Fruit fly (Drosophila melanogaster) whole organism, wandering third instar larva: ENCODE measurements around the gene Trim9.
A peak's percentile ranks its signal among the peaks of the same experiment; 100 is the strongest.

Source experiments
- Abd-B ChIP-seq: fragments of >200 bp; optimal IDR thresholded peaks from 2 replicates; lab custom pipeline; 2017; ENCODE audit warnings: missing biosample characterization, missing genetic modification characterization
- CG32264 ChIP-seq: fragments of 200-800 bp; sonication (Bioruptor generic); optimal IDR thresholded peaks from 2 replicates; lab custom pipeline; 2016; ENCODE audit warnings: missing biosample characterization, missing genetic modification characterization
- CG9705 ChIP-seq: fragments of 200-800 bp; sonication (Bioruptor generic); optimal IDR thresholded peaks from 2 replicates; lab custom pipeline; 2018; ENCODE audit warnings: missing biosample characterization, mild to moderate bottlenecking, missing genetic modification characterization
- CrebA ChIP-seq: fragments of 200-800 bp; sonication (Bioruptor generic); optimal IDR thresholded peaks from 2 replicates; lab custom pipeline; 2016; ENCODE audit warnings: missing biosample characterization, mild to moderate bottlenecking, missing genetic modification characterization, borderline replicate concordance
- Dfd ChIP-seq: fragments of >200 bp; optimal IDR thresholded peaks from 2 replicates; lab custom pipeline; 2017; ENCODE audit warnings: missing biosample characterization, missing genetic modification characterization
- Dif ChIP-seq: fragments of 200-275, 200-300 bp; sonication (Bioruptor generic); optimal IDR thresholded peaks from 2 replicates; lab custom pipeline; 2018; ENCODE audit warnings: missing biosample characterization, missing genetic modification characterization; ENCODE audit not compliant: partially characterized antibody
- HLH106 ChIP-seq: fragments of 200-800 bp; optimal IDR thresholded peaks from 3 replicates; lab custom pipeline; 2019; ENCODE audit warnings: missing biosample characterization, mild to moderate bottlenecking, missing genetic modification characterization, moderate library complexity
- Hnf4 ChIP-seq: fragments of 200-800 bp; sonication (Bioruptor generic); optimal IDR thresholded peaks from 2 replicates; lab custom pipeline; 2016; ENCODE audit warnings: missing biosample characterization, mild to moderate bottlenecking, missing genetic modification characterization
- Hr78 ChIP-seq: fragments of >200 bp; optimal IDR thresholded peaks from 2 replicates; lab custom pipeline; 2017; ENCODE audit warnings: missing biosample characterization, missing genetic modification characterization
- Hr83 ChIP-seq: fragments of 200-300 bp; sonication (Bioruptor generic); optimal IDR thresholded peaks from 2 replicates; lab custom pipeline; 2016; ENCODE audit warnings: missing biosample characterization, mild to moderate bottlenecking, missing genetic modification characterization, moderate library complexity; ENCODE audit not compliant: poor library complexity, severe bottlenecking
- Jra ChIP-seq: sonication (Bioruptor generic); optimal IDR thresholded peaks from 2 replicates; lab custom pipeline; 2016; ENCODE audit warnings: missing biosample characterization, missing genetic modification characterization
- Mio ChIP-seq: sonication (Bioruptor generic); optimal IDR thresholded peaks from 2 replicates; lab custom pipeline; 2016; ENCODE audit warnings: missing biosample characterization, missing genetic modification characterization
- Myc ChIP-seq: fragments of >200 bp; optimal IDR thresholded peaks from 2 replicates; lab custom pipeline; 2017
- Rel ChIP-seq, 2 experiments: fragments of 200-800 bp; sonication (Bioruptor generic) in 1 of 2; optimal IDR thresholded peaks; 2 replicates in 1 of 2; 3 replicates in 1 of 2; lab custom pipeline; 2016 to 2019; ENCODE audit warnings: mild to moderate bottlenecking in 2 of 2, missing biosample characterization in 2 of 2, missing genetic modification characterization in 2 of 2, moderate library complexity in 1 of 2
- br ChIP-seq: fragments of 200-800 bp; sonication (Bioruptor generic); optimal IDR thresholded peaks from 2 replicates; lab custom pipeline; 2016; ENCODE audit warnings: missing biosample characterization, missing genetic modification characterization
- brk ChIP-seq: fragments of 200-800 bp; sonication (Bioruptor generic); optimal IDR thresholded peaks from 2 replicates; lab custom pipeline; 2016; ENCODE audit warnings: missing biosample characterization, mild to moderate bottlenecking, missing genetic modification characterization
- dl ChIP-seq, 2 experiments: fragments of 175-275, 200-275 bp in 1 of 2; fragments of 200-275 bp in 1 of 2; sonication (Bioruptor generic); optimal IDR thresholded peaks; lab custom pipeline; 2018; ENCODE audit warnings: mild to moderate bottlenecking in 2 of 2, missing biosample characterization in 2 of 2, missing genetic modification characterization in 2 of 2, moderate library complexity in 2 of 2; ENCODE audit not compliant: partially characterized antibody in 2 of 2, insufficient read depth in 1 of 2
- dsf ChIP-seq: sonication (Bioruptor generic); optimal IDR thresholded peaks from 2 replicates; lab custom pipeline; 2016; ENCODE audit warnings: missing biosample characterization, missing genetic modification characterization, borderline replicate concordance
- ey ChIP-seq: fragments of 200-800 bp; sonication (Bioruptor generic); optimal IDR thresholded peaks from 2 replicates; lab custom pipeline; 2016; ENCODE audit warnings: missing biosample characterization, missing genetic modification characterization
- h ChIP-seq: fragments of 200-800 bp; sonication (Bioruptor generic); optimal IDR thresholded peaks from 3 replicates; lab custom pipeline; 2016; ENCODE audit warnings: missing biosample characterization, mild to moderate bottlenecking, missing genetic modification characterization
- jim ChIP-seq: fragments of 175-275, 200-325 bp; sonication (Bioruptor generic); optimal IDR thresholded peaks from 2 replicates; lab custom pipeline; 2016; ENCODE audit warnings: missing biosample characterization, mild to moderate bottlenecking, missing genetic modification characterization
- psq ChIP-seq: fragments of 200-800 bp; sonication (Bioruptor generic); optimal IDR thresholded peaks from 3 replicates; lab custom pipeline; 2017; ENCODE audit warnings: missing biosample characterization, mild to moderate bottlenecking, missing genetic modification characterization, moderate library complexity
- rgr ChIP-seq: fragments of 200-800 bp; sonication (Bioruptor generic); optimal IDR thresholded peaks from 3 replicates; lab custom pipeline; 2016; ENCODE audit warnings: missing biosample characterization, mild to moderate bottlenecking, missing genetic modification characterization
- sage ChIP-seq: fragments of 200-800 bp; sonication (Bioruptor generic); optimal IDR thresholded peaks from 2 replicates; lab custom pipeline; 2016; ENCODE audit warnings: missing biosample characterization, mild to moderate bottlenecking, missing genetic modification characterization
- sv ChIP-seq: fragments of 200-800 bp; sonication (Bioruptor generic); optimal IDR thresholded peaks from 3 replicates; lab custom pipeline; 2016; ENCODE audit warnings: missing biosample characterization, missing genetic modification characterization
- tai ChIP-seq: sonication (Bioruptor generic); optimal IDR thresholded peaks from 2 replicates; lab custom pipeline; 2016; ENCODE audit warnings: missing biosample characterization, missing genetic modification characterization
- usp ChIP-seq: fragments of >200 bp; optimal IDR thresholded peaks from 2 replicates; lab custom pipeline; 2017; ENCODE audit warnings: missing biosample characterization, missing genetic modification characterization

The Trim9 gene

dm6 chr2L:10531521-10531920 is 13.2 kb upstream of the Trim9 start, which contains the start of gene CG18301:
Gene CG18301 (plus strand): TSS chr2L:10531821.
- TF ChIP-seq dl (GFP tag; optimal IDR thresholded peaks at IDR 0.05; lab: Kevin White, UChicago; ENCODE audit: insufficient read depth in 1 of 2, partially characterized antibody in 2 of 2) (no peak), Hr83 (no peak), Rel (GFP tag; optimal IDR thresholded peaks at IDR 0.05; lab: Kevin White, UChicago) (no peak), Rel (tag; optimal IDR thresholded peaks at IDR 0.05; lab: Kevin White, UChicago) (no peak), rgr (GFP tag; lab: Kevin White, UChicago) (no peak), br (GFP tag; lab: Kevin White, UChicago) (no peak), Abd-B (GFP tag; lab: Kevin White, UChicago) (no peak), CG32264 (no peak), Hr78 (GFP tag; lab: Kevin White, UChicago) (no peak), brk (GFP tag; lab: Kevin White, UChicago) (no peak), Hnf4 (GFP tag; lab: Kevin White, UChicago) (no peak), Jra (GFP tag; lab: Kevin White, UChicago) (no peak), Myc (no peak), usp (GFP tag; lab: Kevin White, UChicago) (no peak), CrebA (GFP tag; lab: Kevin White, UChicago) (no peak), ey (no peak), Dif (GFP tag; lab: Kevin White, UChicago) (no peak), dsf (GFP tag; lab: Kevin White, UChicago) (no peak), h (GFP tag; lab: Kevin White, UChicago) (no peak)

dm6 chr2L:10534022-10534421 is 10.7 kb upstream of the Trim9 start, which contains the start of gene CG18302:
Gene CG18302 (plus strand): TSS chr2L:10534322.
- TF ChIP-seq CrebA (GFP tag; lab: Kevin White, UChicago) (no peak), sage (no peak), br (GFP tag; lab: Kevin White, UChicago) (no peak), dsf (GFP tag; lab: Kevin White, UChicago) (no peak), CG9705 (GFP tag; lab: Kevin White, UChicago) (no peak), CG32264 (no peak)

dm6 chr2L:10539360-10539759 is 5.3 kb upstream of the Trim9 start:
- no peak for TF ChIP-seq ey
- TF ChIP-seq Dfd (GFP tag; lab: Kevin White, UChicago) = peak; percentile 82

dm6 chr2L:10543048-10543752 is 1.5 kb upstream of the Trim9 start:
- TF ChIP-seq Dfd (GFP tag; lab: Kevin White, UChicago) (no peak), Dif (GFP tag; lab: Kevin White, UChicago) (no peak), HLH106 (no peak), dsf (GFP tag; lab: Kevin White, UChicago) (no peak), CG9705 (GFP tag; lab: Kevin White, UChicago) (no peak), sv (GFP tag; lab: Kevin White, UChicago) (no peak), ey (no peak), Myc (no peak), tai (GFP tag; lab: Kevin White, UChicago) (no peak), Mio (GFP tag; lab: Kevin White, UChicago) (no peak), Hnf4 (GFP tag; lab: Kevin White, UChicago) (no peak), rgr (GFP tag; lab: Kevin White, UChicago) (no peak), jim (GFP tag; lab: Kevin White, UChicago) (no peak)

dm6 chr2L:10543992-10544391 is 691 bp upstream of the Trim9 start:
- TF ChIP-seq Abd-B (GFP tag; lab: Kevin White, UChicago) = no peak
- no peak for TF ChIP-seq dl (GFP tag; optimal IDR thresholded peaks at IDR 0.05; lab: Kevin White, UChicago; ENCODE audit: insufficient read depth in 1 of 2, partially characterized antibody in 2 of 2)
- no peak for TF ChIP-seq psq (GFP tag; lab: Kevin White, UChicago)
- no peak for TF ChIP-seq Hnf4 (GFP tag; lab: Kevin White, UChicago)
- TF ChIP-seq Myc = no peak
- no peak for TF ChIP-seq h (GFP tag; lab: Kevin White, UChicago)
- TF ChIP-seq ey = no peak
- no peak for TF ChIP-seq tai (GFP tag; lab: Kevin White, UChicago)
